Fruit fly (Drosophila melanogaster): ENCODE data around the gene eRF3.

DNA sequence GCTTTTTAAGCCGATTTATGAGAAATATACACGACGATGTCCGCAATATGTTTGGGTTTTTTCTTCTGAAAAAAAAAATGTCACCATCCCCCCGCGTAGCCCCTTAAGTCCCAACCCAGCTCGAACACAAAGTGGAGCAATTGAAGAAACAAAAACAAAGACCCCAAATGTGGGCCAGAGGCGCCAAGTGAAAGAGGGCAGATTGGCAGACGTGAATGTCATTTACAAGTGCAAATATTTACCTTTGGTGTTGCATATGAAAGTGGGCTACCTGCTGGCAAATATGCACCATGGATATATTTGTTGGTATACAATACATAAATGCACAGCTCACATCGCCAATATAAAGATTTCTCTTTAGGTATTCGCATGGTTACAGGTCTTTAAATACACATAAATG, 23.6 kb upstream of the eRF3 start:
- TF ChIP-seq h (optimal IDR thresholded peaks at IDR 0.05) (no peak), insv (optimal IDR thresholded peaks at IDR 0.05) (no peak), ttk (optimal IDR thresholded peaks at IDR 0.05) (no peak)

All from Kc167 (cell line).